Worm (Caenorhabditis elegans): ENCODE results near the gene C34F11.2.

DNA sequence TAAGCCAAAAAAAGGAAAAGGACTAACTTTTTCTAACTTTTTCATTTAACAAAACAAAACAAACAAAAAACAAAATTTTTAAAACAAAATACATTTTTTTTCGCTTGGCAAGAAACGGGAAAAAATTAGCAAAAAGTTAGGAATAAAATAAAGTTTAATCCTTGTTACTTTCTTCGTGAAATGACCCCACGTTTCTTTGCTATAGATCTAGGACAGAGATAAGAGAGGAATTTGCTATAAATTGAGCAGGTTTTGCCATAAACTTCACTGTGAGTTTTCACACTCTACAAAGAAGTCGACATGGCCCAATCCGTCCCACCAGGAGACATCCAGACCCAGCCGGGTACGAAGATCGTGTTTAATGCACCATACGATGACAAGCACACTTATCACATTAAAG is 12.6 kb upstream of the C34F11.2 start, which contains the start of gene msp-50:
- TF ChIP-seq elt-2 (tag; optimal IDR thresholded peaks at IDR 0.05) (no peak), pqm-1 (tag; optimal IDR thresholded peaks at IDR 0.05) (no peak), unc-55 (GFP tag; optimal IDR thresholded peaks at IDR 0.05) (no peak), nfya-1 (tag; optimal IDR thresholded peaks at IDR 0.05) (no peak), ahr-1 (tag; optimal IDR thresholded peaks at IDR 0.05) (no peak), pat-9 (tag; optimal IDR thresholded peaks at IDR 0.05) (no peak), unc-42 (tag; optimal IDR thresholded peaks at IDR 0.05) (no peak), pha-4 (tag; optimal IDR thresholded peaks at IDR 0.05) (no peak)

Data from whole organism, late embryonic.